Fruit fly (Drosophila melanogaster) whole organism, embryonic: ENCODE measurements around the gene Cp18.

Source experiments
- Bteb2 ChIP-seq: fragments of 200-800 bp; sonication (Bioruptor generic); optimal IDR thresholded peaks from 2 replicates; lab custom pipeline; 2016; ENCODE audit warnings: missing biosample characterization, missing genetic modification characterization
- CG10654 ChIP-seq: fragments of 200-800 bp; sonication (Bioruptor generic); optimal IDR thresholded peaks from 2 replicates; lab custom pipeline; 2016; ENCODE audit warnings: missing biosample characterization, missing genetic modification characterization
- CG1832 ChIP-seq: fragments of 200-800 bp; sonication (Bioruptor generic); optimal IDR thresholded peaks from 2 replicates; lab custom pipeline; 2017; ENCODE audit warnings: missing biosample characterization, mild to moderate bottlenecking, missing genetic modification characterization, inconsistent platforms
- CG18764 ChIP-seq: fragments of 200-800 bp; sonication (Bioruptor generic); optimal IDR thresholded peaks from 3 replicates; lab custom pipeline; 2016; ENCODE audit warnings: missing biosample characterization, missing genetic modification characterization
- CG7928 ChIP-seq: fragments of 200-800 bp; sonication (Bioruptor generic); optimal IDR thresholded peaks from 2 replicates; lab custom pipeline; 2017; ENCODE audit warnings: missing biosample characterization, mild to moderate bottlenecking, missing genetic modification characterization
- cas ChIP-seq: fragments of 200-800 bp; sonication (Bioruptor generic); IDR thresholded peaks from 2 replicates; pipeline ENCODE4 v1.3.6; 2022; ENCODE audit warnings: missing biosample characterization, missing genetic modification characterization

DNA sequence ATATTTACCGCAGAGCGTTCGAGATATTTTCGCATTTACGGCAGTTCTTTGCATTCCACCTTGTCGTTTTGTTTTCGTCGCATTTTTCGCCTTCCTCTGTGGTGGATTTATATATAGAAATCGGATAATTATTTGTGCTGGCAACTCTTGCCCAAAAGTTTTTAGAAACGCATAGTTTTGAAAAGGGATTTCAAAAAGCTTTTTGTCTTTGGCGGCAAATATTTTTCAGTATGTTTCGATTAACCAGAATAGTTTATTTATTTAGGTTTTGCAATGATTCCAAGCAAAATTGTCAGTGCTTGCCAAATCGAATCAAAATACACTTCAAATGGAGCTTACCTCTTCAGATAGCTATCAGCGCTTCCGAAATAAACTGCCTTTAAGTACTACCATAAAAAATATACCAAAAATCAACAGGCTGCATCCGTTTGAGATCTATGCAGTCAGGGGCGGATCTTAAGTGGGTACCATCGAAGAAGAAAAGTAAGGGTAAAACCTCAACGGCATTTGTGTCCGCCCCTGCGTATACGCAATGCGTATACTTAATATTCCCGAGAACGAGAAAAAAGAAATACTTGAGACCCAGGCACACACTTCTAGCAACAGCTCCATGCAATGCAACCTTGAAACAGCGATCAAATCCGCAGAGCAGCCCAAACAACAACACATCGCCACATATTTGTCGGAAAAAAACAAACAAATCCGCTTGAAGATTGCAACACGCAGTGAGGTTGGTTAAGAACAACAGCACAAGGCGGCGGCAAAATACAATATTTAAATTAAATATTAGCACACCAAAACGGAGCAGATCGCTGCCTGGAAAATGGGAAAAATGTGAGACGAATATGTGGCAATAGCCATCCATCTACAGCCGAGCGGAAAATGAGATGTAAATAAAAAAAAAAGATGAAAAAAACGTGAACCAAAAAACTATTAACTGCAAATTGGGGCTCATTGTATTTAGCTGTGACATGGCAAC lies 23.4 kb downstream of the Cp18 start, which contains the start of gene CG13306:
- TF ChIP-seq CG1832 (GFP tag; lab: Kevin White, UChicago) (no peak), CG18764 (GFP tag; lab: Kevin White, UChicago) (no peak), Bteb2 (GFP tag; lab: Kevin White, UChicago) (no peak), CG10654 (GFP tag; lab: Kevin White, UChicago) (no peak), CG7928 (no peak), cas (GFP tag; lab: Robert Waterston, UW) (no peak)
